Fruit fly (Drosophila melanogaster): ENCODE data around the gene Ugt35E1.

- TF ChIP-seq rn (GFP tag; IDR thresholded peaks at IDR 0.05): no peak
- TF ChIP-seq fd96Ca (GFP tag; IDR thresholded peaks at IDR 0.05): no peak
- TF ChIP-seq CG14655 (GFP tag; optimal IDR thresholded peaks at IDR 0.05): no peak
- TF ChIP-seq CG13204 (GFP tag; optimal IDR thresholded peaks at IDR 0.05): no peak
- TF ChIP-seq EcR (GFP tag; optimal IDR thresholded peaks at IDR 0.05): no peak
- no peak for TF ChIP-seq CG10348 (GFP tag; IDR thresholded peaks at IDR 0.05)
- no peak for TF ChIP-seq CG8159 (tag; optimal IDR thresholded peaks at IDR 0.05)
- no peak for TF ChIP-seq CG8301 (tag; optimal IDR thresholded peaks at IDR 0.05)
- no peak for TF ChIP-seq Snoo (tag; optimal IDR thresholded peaks at IDR 0.05)
- no peak for TF ChIP-seq CG34367 (tag; optimal IDR thresholded peaks at IDR 0.05)
- TF ChIP-seq Pif1B (GFP tag; optimal IDR thresholded peaks at IDR 0.05): no peak
Observed at dm6 chr3R:11156858-11157257, 9.0 kb downstream of the Ugt35E1 start, which contains the start of gene Ugt302C1.
